Fruit fly (Drosophila melanogaster) whole organism, adult: ENCODE measurements around the gene CG31465.

ENCODE experiments used
- CG11617 ChIP-seq: fragments of 200-800 bp; sonication (Bioruptor generic); optimal IDR thresholded peaks from 2 replicates; lab custom pipeline; 2017; ENCODE audit warnings: mild to moderate bottlenecking, missing biosample characterization, missing genetic modification reagents, missing genetic modification characterization
- CG1620 ChIP-seq: fragments of 200-800 bp; sonication (Bioruptor generic); optimal IDR thresholded peaks from 2 replicates; lab custom pipeline; 2016; ENCODE audit warnings: missing biosample characterization, missing genetic modification characterization
- CG5204 ChIP-seq: fragments of 200-800 bp; sonication (Bioruptor generic); optimal IDR thresholded peaks from 2 replicates; lab custom pipeline; 2016; ENCODE audit warnings: missing biosample characterization, missing genetic modification characterization
- CG7101 ChIP-seq: fragments of 200-800 bp; sonication (Bioruptor generic); optimal IDR thresholded peaks from 2 replicates; lab custom pipeline; 2018; ENCODE audit warnings: missing biosample characterization, mild to moderate bottlenecking, missing genetic modification characterization, moderate library complexity
- Clk ChIP-seq: fragments of 200-800 bp; sonication (Bioruptor generic); optimal IDR thresholded peaks from 2 replicates; lab custom pipeline; 2017; ENCODE audit warnings: missing biosample characterization, missing genetic modification characterization
- Crg-1 ChIP-seq: fragments of 200-800 bp; sonication (Bioruptor generic); optimal IDR thresholded peaks from 2 replicates; lab custom pipeline; 2016; ENCODE audit warnings: missing biosample characterization, missing genetic modification characterization
- Hr96 ChIP-seq: fragments of 200-800 bp; sonication (Bioruptor generic); optimal IDR thresholded peaks from 2 replicates; lab custom pipeline; 2016; ENCODE audit warnings: missing biosample characterization, missing genetic modification characterization
- Mnt ChIP-seq: fragments of 200-800 bp; sonication (Bioruptor generic); optimal IDR thresholded peaks from 2 replicates; lab custom pipeline; 2016; ENCODE audit warnings: missing biosample characterization, mild to moderate bottlenecking, missing genetic modification characterization
- bab1 ChIP-seq: fragments of 200-800 bp; sonication (Bioruptor generic); optimal IDR thresholded peaks from 3 replicates; lab custom pipeline; 2019; ENCODE audit warnings: missing biosample characterization, mild to moderate bottlenecking, missing genetic modification characterization, moderate library complexity
- cnc ChIP-seq, 2 experiments: fragments of >200 bp; optimal IDR thresholded peaks; 2 replicates each; lab custom pipeline; 2017
- kay ChIP-seq: fragments of 200-800 bp; sonication (Bioruptor generic); peaks from one replicate; lab custom pipeline; 2016; ENCODE audit warnings: missing biosample characterization, missing genetic modification characterization, borderline replicate concordance
- ovo ChIP-seq: fragments of 200-800 bp; sonication (Bioruptor generic); optimal IDR thresholded peaks from 2 replicates; lab custom pipeline; 2016; ENCODE audit warnings: missing biosample characterization, missing genetic modification characterization
- pad ChIP-seq: fragments of 200-800 bp; sonication (Bioruptor generic); optimal IDR thresholded peaks from 3 replicates; lab custom pipeline; 2017; ENCODE audit warnings: missing biosample characterization, missing genetic modification characterization, mild to moderate bottlenecking, moderate library complexity, missing genetic modification reagents
- tj ChIP-seq: fragments of 200-800 bp; sonication (Bioruptor generic); optimal IDR thresholded peaks from 3 replicates; lab custom pipeline; 2017; ENCODE audit warnings: missing biosample characterization, mild to moderate bottlenecking, missing genetic modification characterization, moderate library complexity

dm6 chr3R:21867819-21868218, 12.8 kb upstream of the CG31465 start, which contains the start of the genes CG6569 and Cby:
- TF ChIP-seq bab1 (GFP tag; lab: Kevin White, UChicago) (no peak), kay (GFP tag; lab: Kevin White, UChicago) (no peak), Clk (GFP tag; lab: Kevin White, UChicago) (no peak), CG7101 (no peak), cnc (optimal IDR thresholded peaks at IDR 0.05; lab: Kevin White, UChicago) (no peak), Crg-1 (GFP tag; lab: Kevin White, UChicago) (no peak), CG1620 (GFP tag; lab: Kevin White, UChicago) (no peak), pad (GFP tag; lab: Kevin White, UChicago) (no peak), CG11617 (no peak), ovo (GFP tag; lab: Kevin White, UChicago) (no peak), tj (no peak), Hr96 (GFP tag; lab: Kevin White, UChicago) (no peak), CG5204 (GFP tag; lab: Kevin White, UChicago) (no peak), Mnt (no peak)
